Fruit fly (Drosophila melanogaster): ENCODE results near the gene janA.

The janA gene

DNA sequence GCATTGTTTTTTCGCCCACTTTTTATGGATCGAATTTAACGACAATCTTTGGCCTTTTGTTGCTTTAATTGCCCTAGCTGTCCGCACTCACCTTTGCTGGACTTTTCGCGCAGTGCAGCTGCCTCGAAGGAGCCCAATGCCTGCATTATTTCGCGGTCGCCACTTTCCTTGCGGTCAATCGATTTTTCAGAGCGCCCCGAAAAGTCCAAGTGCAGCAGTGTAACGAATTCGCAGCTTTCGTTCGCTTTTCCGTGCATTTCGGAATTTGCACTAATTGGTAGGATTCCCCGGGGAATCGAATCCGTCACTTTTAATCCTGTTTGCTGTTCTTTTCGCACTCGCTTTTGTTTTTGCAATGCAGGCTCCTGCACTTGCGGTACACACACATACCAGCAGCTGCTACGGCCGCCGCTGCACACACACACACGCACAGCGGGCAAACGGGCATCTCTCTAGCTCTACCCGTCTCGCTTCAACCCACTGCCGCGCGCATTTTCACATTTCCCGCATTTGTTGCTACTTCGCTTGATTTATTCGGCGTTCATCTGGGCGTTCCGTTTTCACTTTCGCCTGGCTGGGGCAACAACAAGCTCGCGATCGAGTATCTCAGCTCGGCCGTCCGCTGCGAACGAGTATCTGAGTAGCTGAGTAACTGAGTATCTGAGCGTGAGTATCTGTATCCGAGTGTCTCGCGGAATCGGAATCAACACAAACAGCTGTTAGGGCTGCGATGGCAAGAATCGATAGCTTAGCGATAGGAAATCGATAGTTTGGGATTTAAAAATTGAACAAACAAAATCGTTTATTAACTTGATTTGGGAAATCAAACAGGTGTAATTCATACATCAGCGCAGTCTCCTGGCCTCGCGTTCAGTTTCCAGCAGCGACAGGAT is 17.5 kb downstream of the janA start, which contains the start of gene Mgat2:
Gene Mgat2, minus strand, starts transcription at position 663 of the 893 bp plus-strand sequence.
- TF ChIP-seq CG17801 (GFP tag; optimal IDR thresholded peaks at IDR 0.05; ENCODE audit: partially characterized antibody) = peak; percentile 36

DNA sequence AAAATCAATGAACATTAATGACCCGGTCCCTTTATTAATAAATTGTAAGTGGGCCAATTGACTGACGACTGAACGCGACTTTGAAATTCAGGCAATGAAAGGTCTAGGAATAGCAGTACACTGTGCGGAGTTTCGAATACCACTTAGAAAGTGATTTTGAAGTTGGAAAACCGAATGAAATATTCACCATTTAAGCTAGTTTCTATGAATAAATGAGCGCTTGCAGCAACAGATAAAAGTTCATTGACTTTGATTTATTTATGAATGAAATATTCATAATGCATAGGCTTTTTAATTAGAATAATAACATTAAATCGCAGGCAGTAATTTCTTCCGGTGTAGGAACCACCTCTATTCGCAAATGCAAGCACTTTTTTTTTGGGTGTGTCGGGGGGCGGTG is 18.3 kb downstream of the janA start:
- TF ChIP-seq CG17801 (GFP tag; optimal IDR thresholded peaks at IDR 0.05; ENCODE audit: partially characterized antibody) = no peak

DNA sequence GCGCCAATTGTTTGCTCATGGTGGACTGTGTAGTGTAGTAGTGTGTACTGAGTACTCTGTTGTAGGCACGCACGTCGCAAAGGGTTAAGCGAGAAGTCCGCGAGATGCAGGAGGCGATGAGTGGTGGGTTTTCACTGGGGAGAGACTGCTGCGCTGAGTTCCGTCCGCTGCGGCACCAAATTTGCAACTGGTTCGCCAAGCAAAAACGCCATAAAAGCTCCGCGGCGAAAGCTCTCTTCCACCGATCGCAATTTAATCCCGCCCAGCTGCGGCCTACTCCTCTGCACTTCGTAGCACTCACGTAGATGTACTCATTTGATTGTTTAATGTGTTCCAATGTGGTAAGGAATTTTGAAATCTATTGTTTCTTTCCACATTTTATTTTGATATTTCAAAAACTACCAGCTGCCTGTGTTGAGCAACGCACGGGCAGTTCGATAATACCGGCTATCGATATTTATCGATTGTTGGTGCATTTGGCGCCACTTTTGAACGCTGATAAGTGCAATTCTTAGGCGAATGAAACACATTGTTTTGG is 24.3 kb downstream of the janA start, which contains the start of gene CG7920:
Gene CG7920, minus strand, starts transcription at position 308 of the 538 bp plus-strand sequence.
- peak; percentile 60 for TF ChIP-seq CG17801 (GFP tag; optimal IDR thresholded peaks at IDR 0.05; ENCODE audit: partially characterized antibody)

DNA sequence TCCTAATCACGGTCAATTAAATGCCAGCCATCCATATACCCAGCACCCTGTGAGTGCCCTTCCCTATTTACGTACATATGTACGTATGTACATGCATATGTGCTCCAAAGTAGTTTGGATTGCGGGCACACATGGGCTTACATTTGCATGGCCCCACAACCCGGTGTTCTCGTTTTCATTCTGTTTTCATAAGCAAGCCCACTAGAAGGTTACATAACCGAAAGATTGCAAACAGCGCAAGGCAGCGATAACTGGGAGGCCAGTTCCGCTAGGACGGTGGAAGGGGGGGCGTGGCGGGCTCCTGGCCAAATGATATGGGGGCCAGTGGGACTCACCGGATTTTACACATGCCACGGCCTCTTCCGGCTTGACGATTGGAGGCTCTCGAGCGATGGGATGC is 24.9 kb downstream of the janA start:
- TF ChIP-seq CG17801 (GFP tag; optimal IDR thresholded peaks at IDR 0.05; ENCODE audit: partially characterized antibody) = no peak

DNA sequence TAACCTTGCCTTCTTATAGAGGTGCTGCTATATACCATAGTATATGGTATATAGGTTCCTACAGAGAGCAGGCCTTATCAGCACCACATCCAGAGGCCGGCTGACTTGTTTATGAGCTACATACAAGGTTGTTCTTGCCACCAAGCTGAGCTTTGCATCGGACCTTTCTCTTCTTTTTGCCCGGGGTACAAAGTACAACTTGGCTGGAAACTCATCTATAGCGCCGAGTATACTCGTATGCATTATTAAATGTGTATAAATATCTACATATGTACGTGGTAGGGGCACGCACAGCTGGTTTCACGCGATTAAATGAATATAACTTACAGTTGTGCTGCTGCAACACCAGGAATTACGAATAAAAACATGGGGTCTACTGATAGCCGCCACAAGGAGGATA is 25.4 kb downstream of the janA start:
- TF ChIP-seq CG17801 (GFP tag; optimal IDR thresholded peaks at IDR 0.05; ENCODE audit: partially characterized antibody) = no peak

DNA sequence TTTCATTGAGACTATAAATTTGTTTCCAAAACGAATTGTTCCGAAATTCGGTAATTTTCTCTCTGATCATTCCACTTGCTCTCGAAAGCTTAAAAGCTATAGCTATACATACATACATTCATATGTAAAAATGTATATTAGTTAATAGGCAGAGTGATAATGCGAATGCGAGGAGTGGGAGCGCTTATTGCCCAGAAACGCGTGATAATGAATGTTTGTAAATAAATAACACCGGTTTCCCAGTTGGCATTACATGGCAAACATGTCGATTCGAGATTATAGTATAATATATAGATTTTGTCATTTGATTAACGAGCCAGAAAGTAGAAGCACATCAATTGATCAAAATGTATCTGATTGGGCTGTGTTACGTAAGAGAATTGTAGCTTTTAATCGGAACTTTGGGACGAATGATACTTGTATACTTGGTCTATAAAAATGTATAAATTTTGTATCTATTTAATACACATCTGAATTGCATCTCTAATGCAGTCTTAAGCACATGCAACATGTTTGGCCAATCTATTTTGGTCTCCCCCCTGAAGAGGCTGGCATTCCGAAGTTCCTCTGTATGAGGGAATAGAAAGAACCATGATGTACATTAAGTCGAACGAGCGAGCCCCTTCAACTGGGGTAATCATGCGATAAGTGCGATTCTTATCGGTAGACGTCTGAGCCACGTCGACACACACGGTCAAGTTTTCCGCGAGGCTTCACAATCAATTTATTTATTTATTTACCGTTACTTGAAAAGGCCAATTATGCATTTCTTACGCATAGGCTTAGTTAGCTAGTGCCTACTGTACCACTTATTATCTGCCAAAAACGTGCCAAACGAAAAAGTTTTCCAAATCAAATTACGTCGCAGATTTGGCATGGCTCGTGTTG is 26.5 kb downstream of the janA start:
- TF ChIP-seq CG17801 (GFP tag; optimal IDR thresholded peaks at IDR 0.05; ENCODE audit: partially characterized antibody) = no peak

DNA sequence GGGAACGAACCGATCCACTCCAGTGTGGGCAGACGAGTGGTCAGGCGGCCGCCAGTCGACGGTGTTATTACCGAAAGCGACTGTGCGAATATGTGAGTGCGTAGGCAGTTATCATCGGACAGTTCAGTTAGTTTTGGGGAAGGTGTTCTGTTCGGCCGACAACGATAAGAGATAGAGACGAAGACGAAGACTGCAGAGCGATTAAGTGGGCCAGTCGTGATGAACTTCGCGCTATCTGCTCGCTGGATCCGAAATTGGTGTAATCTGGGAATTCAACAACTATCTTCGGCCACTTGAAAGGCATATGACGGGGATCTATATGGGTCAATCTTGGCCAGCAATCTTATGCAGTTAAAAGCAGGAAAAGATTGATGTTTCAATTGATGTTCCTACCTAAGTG is 30.2 kb downstream of the janA start, which contains the start of gene CG7912:
Gene CG7912, minus strand, starts transcription at position 17 of the 400 bp plus-strand sequence.
- no peak for TF ChIP-seq CG17801 (GFP tag; optimal IDR thresholded peaks at IDR 0.05; ENCODE audit: partially characterized antibody)

DNA sequence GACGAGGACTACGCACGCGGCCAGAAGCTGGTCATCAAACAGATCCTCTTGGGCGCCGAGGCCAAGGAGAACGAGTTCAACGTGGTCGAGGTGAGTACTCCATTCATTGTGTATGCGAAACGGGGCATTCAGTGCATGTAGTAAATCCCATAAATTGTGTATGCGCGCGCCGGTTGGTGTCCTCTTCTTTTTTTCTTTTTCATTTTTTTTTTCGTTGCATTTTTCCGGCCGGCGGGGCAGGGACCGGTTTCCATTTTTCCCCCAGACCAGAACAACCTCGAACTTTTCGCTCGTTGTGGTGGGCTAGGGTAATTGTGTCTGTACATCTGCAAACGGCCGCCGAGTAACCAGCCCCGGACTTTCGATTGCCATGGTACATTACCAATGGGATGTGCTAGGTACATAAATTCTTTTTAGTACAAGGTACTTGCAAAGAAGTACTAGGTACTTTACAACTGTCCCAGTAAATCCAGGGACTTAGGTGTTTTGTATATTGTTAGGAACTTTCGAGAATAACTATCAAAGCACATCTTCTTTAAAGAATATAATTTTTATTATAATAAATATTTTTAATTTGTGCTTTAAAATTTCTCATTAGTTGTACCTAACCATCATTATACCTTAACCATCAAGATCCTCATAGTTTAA is 33.9 kb downstream of the janA start:
- TF ChIP-seq CG17801 (GFP tag; optimal IDR thresholded peaks at IDR 0.05; ENCODE audit: partially characterized antibody) = no peak

DNA sequence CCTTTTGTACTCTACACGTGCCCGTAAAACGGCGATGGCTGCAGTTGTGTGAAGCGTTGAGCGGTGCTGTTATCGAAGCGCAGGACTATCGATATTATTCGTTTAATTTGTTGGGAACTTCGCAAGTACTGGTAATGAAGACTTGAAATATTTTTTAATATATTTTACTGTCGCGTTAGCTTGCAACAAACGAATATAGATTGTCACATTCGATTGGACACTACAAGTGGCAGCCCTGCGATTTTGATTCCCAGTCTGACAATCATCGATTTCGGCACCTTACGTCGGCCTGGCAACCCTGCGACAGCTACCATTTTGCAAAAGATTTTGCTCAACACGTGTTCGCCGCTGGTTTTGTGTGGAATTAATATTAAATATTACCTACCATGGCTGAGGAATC is 34.7 kb downstream of the janA start, which contains the start of the genes Nlp and Nph:
Gene Nlp, plus strand, starts transcription at position 138 of the 400 bp plus-strand sequence.
Gene Nph, minus strand, starts transcription at position 214 of the 400 bp plus-strand sequence.
- peak; percentile 59 for TF ChIP-seq CG17801 (GFP tag; optimal IDR thresholded peaks at IDR 0.05; ENCODE audit: partially characterized antibody)

DNA sequence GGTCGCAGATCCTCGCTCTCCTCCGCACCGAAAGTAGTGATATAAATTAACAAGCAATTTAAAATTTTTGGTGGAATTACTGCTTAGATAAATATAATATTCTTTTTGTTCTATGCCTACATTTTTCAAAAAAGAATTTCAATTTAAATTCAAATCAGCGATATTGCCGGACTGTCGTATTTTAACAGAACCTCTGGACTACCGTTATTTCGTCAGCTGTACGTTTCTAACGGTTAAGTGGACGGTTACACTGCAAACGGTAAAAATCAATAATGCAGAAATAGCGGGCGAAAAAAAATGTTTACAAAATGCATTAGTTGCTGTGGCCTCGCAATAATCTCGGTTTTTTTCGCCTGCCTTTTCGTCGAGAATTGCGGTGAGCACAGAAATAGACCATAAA is 39.0 kb downstream of the janA start, which contains the start of gene Tace:
Gene Tace, plus strand, starts transcription at position 245 of the 400 bp plus-strand sequence.
- TF ChIP-seq CG17801 (GFP tag; optimal IDR thresholded peaks at IDR 0.05; ENCODE audit: partially characterized antibody) = no peak

DNA sequence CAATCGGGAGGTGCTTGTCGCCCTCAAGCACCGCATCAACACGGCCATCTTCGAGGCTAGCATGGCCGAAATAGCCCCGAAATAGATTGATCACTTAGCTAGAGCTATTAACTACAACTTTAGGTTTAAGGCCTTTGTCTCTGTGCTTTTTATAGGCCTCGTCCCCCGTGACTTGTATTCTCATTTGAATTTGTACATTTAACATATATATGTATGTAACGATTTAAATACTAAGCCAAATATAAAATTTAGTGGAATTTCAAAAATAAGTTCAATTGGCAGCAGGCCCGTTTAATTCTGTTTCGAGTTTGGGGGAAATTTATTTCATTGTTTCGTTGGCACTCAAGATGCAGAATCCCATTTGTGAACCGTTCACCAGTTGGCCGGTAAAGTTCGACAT is 39.8 kb downstream of the janA start, which contains the start of gene CG34298:
Gene CG34298, plus strand, starts transcription at position 301 of the 400 bp plus-strand sequence.
- TF ChIP-seq CG17801 (GFP tag; optimal IDR thresholded peaks at IDR 0.05; ENCODE audit: partially characterized antibody) = no peak

DNA sequence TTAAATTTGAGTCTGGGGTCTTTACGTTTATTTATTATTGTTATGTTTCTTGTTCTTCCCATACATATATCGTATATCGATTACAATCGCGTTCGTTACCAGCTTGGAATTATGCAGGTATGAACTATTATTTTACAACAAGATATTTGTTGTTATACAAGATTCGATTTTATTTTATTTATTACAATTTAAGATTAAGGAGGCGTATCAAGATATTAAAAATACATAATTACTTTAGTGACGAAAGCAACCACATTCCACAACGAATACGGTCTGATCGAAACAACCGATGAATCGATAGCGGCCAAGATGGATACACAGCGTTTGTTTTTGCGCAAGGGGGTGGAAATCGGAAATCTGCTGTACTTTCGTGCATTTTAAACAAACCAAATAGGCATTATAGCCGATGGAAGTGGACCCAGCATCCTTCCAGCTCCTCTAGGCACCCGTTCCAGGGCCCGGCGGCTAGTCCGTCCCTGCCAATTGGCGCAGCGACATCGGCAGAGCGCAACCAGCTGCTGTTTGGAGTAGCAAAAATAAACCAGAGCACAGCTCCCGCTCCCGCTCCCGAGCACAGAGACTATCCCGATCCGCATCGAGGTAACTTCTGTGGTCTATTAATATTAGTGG is 41.6 kb downstream of the janA start, which contains the start of the genes CG15525 and CG11504:
Gene CG15525, minus strand, starts transcription at position 70 of the 630 bp plus-strand sequence.
Gene CG11504, plus strand, starts transcription at position 294 of the 630 bp plus-strand sequence.
- TF ChIP-seq CG17801 (GFP tag; optimal IDR thresholded peaks at IDR 0.05; ENCODE audit: partially characterized antibody) = peak; percentile 36

DNA sequence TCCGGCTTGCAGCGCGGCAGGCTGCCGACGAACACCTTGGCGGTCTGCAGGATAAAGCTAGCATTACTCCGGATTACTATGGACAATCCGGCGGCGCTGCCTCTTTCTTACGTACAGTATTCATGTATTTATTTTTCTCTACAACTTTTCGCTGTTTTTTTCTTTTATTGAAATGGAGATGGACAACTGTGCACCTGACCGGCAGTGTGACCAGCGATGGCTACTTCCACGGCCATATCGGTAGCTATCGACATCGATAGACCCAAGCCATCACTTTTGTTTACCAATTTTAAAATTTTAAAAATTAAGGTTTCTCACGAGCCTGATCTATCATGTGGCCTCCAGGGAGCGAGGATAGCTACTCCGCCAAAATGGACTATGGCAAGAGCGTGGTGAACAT is 44.3 kb downstream of the janA start, which contains the start of the genes CG7903 and Sas-6:
Gene CG7903, minus strand, starts transcription at position 197 of the 400 bp plus-strand sequence.
Gene Sas-6, plus strand, starts transcription at position 323 of the 400 bp plus-strand sequence.
- peak; percentile 1 for TF ChIP-seq CG17801 (GFP tag; optimal IDR thresholded peaks at IDR 0.05; ENCODE audit: partially characterized antibody)
